Worm (Caenorhabditis elegans) whole organism, midembryonic: ENCODE results near the gene col-130.

Source experiments
- T22C8.4 ChIP-seq: fragments of 200-800 bp; sonication (Bioruptor generic); IDR thresholded peaks from 2 replicates; pipeline ENCODE4 v1.3.6; 2022; ENCODE audit warnings: missing genetic modification characterization, missing compliant biosample characterization
- cog-1 ChIP-seq: sonication (generic microtip); optimal IDR thresholded peaks from 2 replicates; lab custom pipeline; 2016; ENCODE audit warnings: missing genetic modification characterization, missing compliant biosample characterization
- flt-1 ChIP-seq: fragments of 200-800 bp; sonication (Bioruptor generic); IDR thresholded peaks from 2 replicates; pipeline ENCODE4 v1.3.6; 2022; ENCODE audit warnings: missing genetic modification characterization, missing compliant biosample characterization
- klf-2 ChIP-seq: fragments of 200-800 bp; sonication (Bioruptor generic); conservative IDR thresholded peaks from 2 replicates; pipeline ENCODE4 v1.3.6; 2022; ENCODE audit warnings: missing genetic modification reagents, missing genetic modification characterization, missing compliant biosample characterization
- med-1 ChIP-seq: sonication (generic microtip); optimal IDR thresholded peaks from 2 replicates; lab custom pipeline; 2017; ENCODE audit warnings: missing genetic modification characterization, mild to moderate bottlenecking, missing compliant biosample characterization, antibody characterized with exemption, missing genetic modification reagents; ENCODE audit not compliant: insufficient read depth
- ref-1 ChIP-seq: fragments of 200-800 bp; sonication (Bioruptor generic); conservative IDR thresholded peaks from 2 replicates; pipeline ENCODE4 v1.3.6; 2022; ENCODE audit warnings: missing genetic modification reagents, missing genetic modification characterization, missing compliant biosample characterization
- tab-1 ChIP-seq: fragments of 200-800 bp; sonication (Bioruptor generic); IDR thresholded peaks from 2 replicates; pipeline ENCODE4 v1.3.6; 2022; ENCODE audit warnings: missing genetic modification characterization, missing compliant biosample characterization
- ztf-23 ChIP-seq: fragments of 200-800 bp; sonication (Bioruptor generic); IDR thresholded peaks from 2 replicates; pipeline ENCODE4 v1.3.6; 2022; ENCODE audit warnings: missing genetic modification reagents, missing genetic modification characterization, missing compliant biosample characterization
- ztf-29 ChIP-seq: fragments of 200-800 bp; sonication (Bioruptor generic); IDR thresholded peaks from 2 replicates; pipeline ENCODE4 v1.3.6; 2022; ENCODE audit warnings: missing genetic modification reagents, missing genetic modification characterization, missing compliant biosample characterization

DNA sequence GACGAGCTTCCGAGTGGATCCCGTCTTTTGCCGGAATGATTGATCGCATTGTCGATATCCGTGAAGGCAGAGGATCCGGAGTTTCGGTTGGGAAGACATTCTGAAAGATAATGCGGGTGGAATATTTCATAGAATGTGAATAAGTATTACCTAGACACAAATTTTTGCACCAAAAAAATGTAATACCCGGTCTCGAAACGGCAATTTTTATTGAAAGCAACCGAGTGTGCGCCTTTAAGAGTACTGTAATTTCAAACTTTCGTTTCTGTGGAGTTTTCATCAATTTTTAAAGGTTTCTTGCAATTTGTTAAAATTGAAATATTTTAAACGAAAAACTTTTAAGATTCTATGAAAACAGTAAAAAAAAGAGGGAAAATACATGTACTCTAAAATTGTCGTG lies 15.6 kb upstream of the col-130 start, which contains the start of gene C25G4.2:
- TF ChIP-seq tab-1 (GFP tag; lab: Robert Waterston, UW) (no peak), klf-2 (GFP tag; lab: Robert Waterston, UW) (no peak), ztf-23 (GFP tag; lab: Robert Waterston, UW) (no peak), ztf-29 (no peak), T22C8.4 (no peak), ref-1 (GFP tag; lab: Robert Waterston, UW) (no peak), cog-1 (tag; lab: Kevin White, UChicago) (no peak), flt-1 (GFP tag; lab: Robert Waterston, UW) (no peak), med-1 (GFP tag; lab: Kevin White, UChicago) (no peak)
